Worm (Caenorhabditis elegans) whole organism, L1 larva: ENCODE data around the gene Y82E9BL.3.

Experiments used
- C04F5.9 ChIP-seq: sonication (generic microtip); optimal IDR thresholded peaks from 2 replicates; lab custom pipeline; 2016; ENCODE audit warnings: missing genetic modification characterization, missing compliant biosample characterization
- ceh-88 ChIP-seq: fragments of 200-800 bp; sonication (Bioruptor generic); IDR thresholded peaks from 2 replicates; pipeline ENCODE4 v1.3.6; 2022; ENCODE audit warnings: missing genetic modification characterization, missing compliant biosample characterization
- fkh-10 ChIP-seq: sonication (generic microtip); optimal IDR thresholded peaks from 2 replicates; lab custom pipeline; 2017; ENCODE audit warnings: missing biosample characterization, missing genetic modification reagents, missing genetic modification characterization
- lin-35 ChIP-seq, 2 experiments: fragments of 150-350 bp; optimal IDR thresholded peaks; 2 replicates each; lab custom pipeline; 2014; ENCODE audit warnings: missing biosample characterization in 2 of 2, missing genetic modification characterization in 2 of 2, missing genetic modification reagents in 2 of 2
- mep-1 ChIP-seq: fragments of 150-350 bp; optimal IDR thresholded peaks from 2 replicates; lab custom pipeline; 2014; ENCODE audit warnings: missing biosample characterization, missing genetic modification characterization
- nhr-84 ChIP-seq: sonication (generic microtip); optimal IDR thresholded peaks from 2 replicates; lab custom pipeline; 2017; ENCODE audit warnings: missing biosample characterization, missing genetic modification characterization
- skn-1 ChIP-seq: fragments of 150-350 bp; optimal IDR thresholded peaks from 2 replicates; lab custom pipeline; 2014; ENCODE audit warnings: missing biosample characterization, missing genetic modification characterization
- snpc-4 ChIP-seq: fragments of 150-350 bp; optimal IDR thresholded peaks from 2 replicates; lab custom pipeline; 2014; ENCODE audit warnings: missing biosample characterization, missing genetic modification characterization
- unc-30 ChIP-seq: sonication (generic microtip); optimal IDR thresholded peaks from 2 replicates; lab custom pipeline; 2017; ENCODE audit warnings: missing biosample characterization, missing genetic modification characterization
- ztf-11 ChIP-seq, 2 experiments: sonication (generic microtip); optimal IDR thresholded peaks; 2 replicates each; lab custom pipeline; 2016 to 2017; ENCODE audit warnings: missing genetic modification characterization in 2 of 2, missing biosample characterization in 1 of 2, missing compliant biosample characterization in 1 of 2

ce11 chrIII:1391752-1392151, 41.1 kb upstream of the Y82E9BL.3 start, which contains the start of gene pals-17:
- TF ChIP-seq C04F5.9 (no peak), fkh-10 (GFP tag; lab: Kevin White, UChicago) (no peak), mep-1 (tag; lab: Kevin White, UChicago) (no peak), snpc-4 (tag; lab: Kevin White, UChicago) (no peak), ceh-88 (GFP tag; lab: Robert Waterston, UW) (no peak), unc-30 (tag; lab: Kevin White, UChicago) (no peak), nhr-84 (tag; lab: Kevin White, UChicago) (no peak), ztf-11 (tag; optimal IDR thresholded peaks at IDR 0.05; lab: Kevin White, UChicago) (no peak), skn-1 (tag; lab: Kevin White, UChicago) (no peak), lin-35 (GFP tag; optimal IDR thresholded peaks at IDR 0.05; lab: Kevin White, UChicago) (no peak)
